Fruit fly (Drosophila melanogaster) whole organism, embryonic: ENCODE data around the gene CG33523.

Source experiments
- Antp ChIP-seq: fragments of 200-800 bp; sonication (Bioruptor generic); optimal IDR thresholded peaks from 3 replicates; lab custom pipeline; 2016; ENCODE audit warnings: missing biosample characterization, missing genetic modification characterization
- CG1024 ChIP-seq: fragments of 200-800 bp; sonication (Bioruptor generic); IDR thresholded peaks from 2 replicates; pipeline ENCODE4 v1.3.6; 2022; ENCODE audit warnings: missing biosample characterization, missing genetic modification characterization
- CG11085 ChIP-seq: fragments of 200-800 bp; sonication (Bioruptor generic); IDR thresholded peaks from 2 replicates; pipeline ENCODE4 v1.3.6; 2022; ENCODE audit warnings: missing biosample characterization, missing genetic modification characterization
- CG11247 ChIP-seq: fragments of 200-800 bp; sonication (Bioruptor generic); IDR thresholded peaks from 2 replicates; pipeline ENCODE4 v1.3.6; 2022; ENCODE audit warnings: missing biosample characterization, missing genetic modification characterization
- CG11504 ChIP-seq: fragments of 200-800 bp; sonication (Bioruptor generic); optimal IDR thresholded peaks from 3 replicates; lab custom pipeline; 2019; ENCODE audit warnings: missing biosample characterization, mild to moderate bottlenecking, missing genetic modification characterization, moderate library complexity
- CG11723 ChIP-seq: fragments of 200-800 bp; sonication (Bioruptor generic); optimal IDR thresholded peaks from 2 replicates; lab custom pipeline; 2017; ENCODE audit warnings: missing biosample characterization, mild to moderate bottlenecking, missing genetic modification characterization
- CG12219 ChIP-seq: fragments of 200-800 bp; sonication (Bioruptor generic); optimal IDR thresholded peaks from 3 replicates; lab custom pipeline; 2018; ENCODE audit warnings: missing biosample characterization, mild to moderate bottlenecking, missing genetic modification characterization
- CG12236 ChIP-seq: fragments of 200-800 bp; sonication (Bioruptor generic); optimal IDR thresholded peaks from 2 replicates; lab custom pipeline; 2016; ENCODE audit warnings: missing biosample characterization, missing genetic modification characterization
- CG12942 ChIP-seq: fragments of 200-800 bp; sonication (Bioruptor generic); optimal IDR thresholded peaks from 3 replicates; lab custom pipeline; 2016; ENCODE audit warnings: missing biosample characterization, missing genetic modification characterization
- CG13894 ChIP-seq: fragments of 200-800 bp; sonication (Bioruptor generic); optimal IDR thresholded peaks from 3 replicates; lab custom pipeline; 2018; ENCODE audit warnings: missing biosample characterization, mild to moderate bottlenecking, missing genetic modification characterization, moderate library complexity
- CG17912 ChIP-seq: fragments of 200-800 bp; sonication (Bioruptor generic); optimal IDR thresholded peaks from 2 replicates; lab custom pipeline; 2018; ENCODE audit warnings: missing biosample characterization, mild to moderate bottlenecking, missing genetic modification characterization
- CG32532 ChIP-seq: fragments of 200-800 bp; sonication (Bioruptor generic); IDR thresholded peaks from 2 replicates; pipeline ENCODE4 v1.3.6; 2022; ENCODE audit warnings: missing biosample characterization, missing genetic modification characterization
- CG32772 ChIP-seq: fragments of 200-800 bp; sonication (Bioruptor generic); IDR thresholded peaks from 2 replicates; pipeline ENCODE4 v1.3.6; 2022; ENCODE audit warnings: missing biosample characterization, missing genetic modification characterization
- CG34422 ChIP-seq: fragments of 200-800 bp; sonication (Bioruptor generic); IDR thresholded peaks from 3 replicates; pipeline ENCODE4 v1.3.6; 2022; ENCODE audit warnings: missing biosample characterization, missing genetic modification characterization
- CG4282 ChIP-seq: fragments of 200-800 bp; sonication (Bioruptor generic); optimal IDR thresholded peaks from 2 replicates; lab custom pipeline; 2016; ENCODE audit warnings: missing biosample characterization, missing genetic modification characterization
- CG4617 ChIP-seq: fragments of 200-800 bp; sonication (Bioruptor generic); optimal IDR thresholded peaks from 3 replicates; lab custom pipeline; 2016; ENCODE audit warnings: missing biosample characterization, missing genetic modification characterization, borderline replicate concordance
- CG6654 ChIP-seq: fragments of 200-800 bp; sonication (Bioruptor generic); optimal IDR thresholded peaks from 2 replicates; lab custom pipeline; 2017; ENCODE audit warnings: missing biosample characterization, mild to moderate bottlenecking, missing genetic modification characterization
- CG6689 ChIP-seq: fragments of 200-800 bp; sonication (Bioruptor generic); IDR thresholded peaks from 2 replicates; pipeline ENCODE4 v1.3.6; 2022; ENCODE audit warnings: missing biosample characterization, missing genetic modification characterization
- CG7271 ChIP-seq: fragments of 200-800 bp; sonication (Bioruptor generic); optimal IDR thresholded peaks from 2 replicates; lab custom pipeline; 2018; ENCODE audit warnings: missing biosample characterization, mild to moderate bottlenecking, missing genetic modification characterization, moderate library complexity
- CG7556 ChIP-seq: fragments of 200-800 bp; sonication (Bioruptor generic); optimal IDR thresholded peaks from 2 replicates; lab custom pipeline; 2017; ENCODE audit warnings: missing biosample characterization, mild to moderate bottlenecking, missing genetic modification characterization
- CG9797 ChIP-seq: fragments of 200-800 bp; sonication (Bioruptor generic); optimal IDR thresholded peaks from 3 replicates; lab custom pipeline; 2018; ENCODE audit warnings: missing biosample characterization, mild to moderate bottlenecking, missing genetic modification characterization
- CTCF ChIP-seq: fragments of 200-800 bp; sonication (Bioruptor generic); optimal IDR thresholded peaks from 2 replicates; lab custom pipeline; 2017; ENCODE audit warnings: missing biosample characterization, mild to moderate bottlenecking, missing genetic modification characterization, moderate library complexity
- D ChIP-seq, 2 experiments: fragments of 200-800 bp in 1 of 2; fragments of >200 bp in 1 of 2; sonication (Bioruptor generic) in 1 of 2; optimal IDR thresholded peaks; 2 replicates in 1 of 2; 3 replicates in 1 of 2; lab custom pipeline; 2017; ENCODE audit warnings: mild to moderate bottlenecking in 1 of 2, missing biosample characterization in 1 of 2, missing genetic modification characterization in 1 of 2, missing genetic modification reagents in 1 of 2
- Fer2 ChIP-seq: fragments of 200-800 bp; sonication (Bioruptor generic); optimal IDR thresholded peaks from 2 replicates; lab custom pipeline; 2018; ENCODE audit warnings: missing biosample characterization, mild to moderate bottlenecking, missing genetic modification characterization, moderate library complexity
- Hsf ChIP-seq: fragments of 200-800 bp; sonication (Bioruptor generic); optimal IDR thresholded peaks from 3 replicates; lab custom pipeline; 2016; ENCODE audit warnings: missing biosample characterization, missing genetic modification characterization
- Lhr ChIP-seq: fragments of 200-800 bp; sonication (Bioruptor generic); optimal IDR thresholded peaks from 3 replicates; lab custom pipeline; 2017; ENCODE audit warnings: mild to moderate bottlenecking, missing biosample characterization, missing genetic modification reagents, missing genetic modification characterization
- MESR4 ChIP-seq: fragments of 200-800 bp; sonication (Bioruptor generic); optimal IDR thresholded peaks from 2 replicates; lab custom pipeline; 2018; ENCODE audit warnings: missing biosample characterization, mild to moderate bottlenecking, missing genetic modification characterization, moderate library complexity
- Nf-YA ChIP-seq: fragments of 200-800 bp; sonication (Bioruptor generic); IDR thresholded peaks from 2 replicates; pipeline ENCODE4 v1.3.6; 2022; ENCODE audit warnings: missing biosample characterization, missing genetic modification characterization
- PHDP ChIP-seq: fragments of 200-800 bp; sonication (Bioruptor generic); optimal IDR thresholded peaks from 3 replicates; lab custom pipeline; 2018; ENCODE audit warnings: missing biosample characterization, mild to moderate bottlenecking, missing genetic modification characterization, moderate library complexity
- Pdp1 ChIP-seq, 2 experiments: fragments of 200-800 bp; sonication (Bioruptor generic); optimal IDR thresholded peaks; 3 replicates each; lab custom pipeline; 2016; ENCODE audit warnings: missing biosample characterization in 2 of 2, missing genetic modification characterization in 2 of 2, mild to moderate bottlenecking in 1 of 2, moderate library complexity in 1 of 2
- Trl ChIP-seq, 3 experiments: fragments of >200 bp in 2 of 3; fragments of 200-800 bp in 1 of 3; sonication (Bioruptor generic) in 1 of 3; optimal IDR thresholded peaks; 2 replicates in 1 of 3; 3 replicates in 2 of 3; lab custom pipeline; 2016 to 2017; ENCODE audit warnings: missing biosample characterization in 1 of 3, missing genetic modification characterization in 1 of 3
- aop ChIP-seq: fragments of 200-800 bp; sonication (Bioruptor generic); IDR thresholded peaks from 2 replicates; pipeline ENCODE4 v1.3.6; 2022; ENCODE audit warnings: missing biosample characterization, missing genetic modification characterization
- ash1 ChIP-seq: fragments of 200-800 bp; sonication (Bioruptor generic); optimal IDR thresholded peaks from 2 replicates; lab custom pipeline; 2018; ENCODE audit warnings: missing biosample characterization, mild to moderate bottlenecking, missing genetic modification characterization
- bigmax ChIP-seq: fragments of 200-800 bp; sonication (Bioruptor generic); optimal IDR thresholded peaks from 2 replicates; lab custom pipeline; 2018; ENCODE audit warnings: missing biosample characterization, mild to moderate bottlenecking, missing genetic modification characterization
- btn ChIP-seq: fragments of 200-800 bp; sonication (Bioruptor generic); optimal IDR thresholded peaks from 2 replicates; lab custom pipeline; 2016; ENCODE audit warnings: missing biosample characterization, missing genetic modification characterization
- cad ChIP-seq: fragments of >200 bp; optimal IDR thresholded peaks from 2 replicates; lab custom pipeline; 2017; ENCODE audit warnings: missing biosample characterization, missing genetic modification characterization
- croc ChIP-seq: fragments of 200-800 bp; sonication (Bioruptor generic); conservative IDR thresholded peaks from 3 replicates; pipeline ENCODE4 v1.3.6; 2022; ENCODE audit warnings: missing biosample characterization, missing genetic modification characterization
- dimm ChIP-seq: fragments of 200-800 bp; sonication (Bioruptor generic); IDR thresholded peaks from 2 replicates; pipeline ENCODE4 v1.3.6; 2022; ENCODE audit warnings: missing biosample characterization, missing genetic modification characterization
- fd3F ChIP-seq: fragments of 200-800 bp; sonication (Bioruptor generic); optimal IDR thresholded peaks from 2 replicates; lab custom pipeline; 2018; ENCODE audit warnings: missing biosample characterization, mild to moderate bottlenecking, missing genetic modification characterization, moderate library complexity
- ham ChIP-seq: fragments of 200-800 bp; sonication (Bioruptor generic); IDR thresholded peaks from 2 replicates; pipeline ENCODE4 v1.3.6; 2022; ENCODE audit warnings: missing biosample characterization, missing genetic modification characterization
- hkb ChIP-seq, 2 experiments: fragments of 200-800 bp in 1 of 2; fragments of >200 bp in 1 of 2; sonication (Bioruptor generic) in 1 of 2; IDR thresholded peaks in 1 of 2; optimal IDR thresholded peaks in 1 of 2; 2 replicates each; pipeline versions ENCODE4 v1.3.6 to Lab custom; 2017 to 2022; ENCODE audit warnings: missing biosample characterization in 1 of 2, missing genetic modification characterization in 1 of 2
- inv ChIP-seq: fragments of 200-800 bp; sonication (Bioruptor generic); IDR thresholded peaks from 2 replicates; pipeline ENCODE4 v1.3.6; 2022; ENCODE audit warnings: missing biosample characterization, missing genetic modification characterization; ENCODE audit not compliant: partially characterized antibody
- klu ChIP-seq: fragments of 200-800 bp; sonication (Bioruptor generic); IDR thresholded peaks from 2 replicates; pipeline ENCODE4 v1.3.6; 2022; ENCODE audit warnings: missing biosample characterization, missing genetic modification characterization
- org-1 ChIP-seq: fragments of 200-800 bp; sonication (Bioruptor generic); optimal IDR thresholded peaks from 2 replicates; lab custom pipeline; 2017; ENCODE audit warnings: missing biosample characterization, missing genetic modification characterization
- sim ChIP-seq: fragments of 200-800 bp; sonication (Bioruptor generic); IDR thresholded peaks from 2 replicates; pipeline ENCODE4 v1.3.6; 2022; ENCODE audit warnings: missing biosample characterization, missing genetic modification characterization
- stc ChIP-seq: fragments of 200-800 bp; sonication (Bioruptor generic); IDR thresholded peaks from 2 replicates; pipeline ENCODE4 v1.3.6; 2022; ENCODE audit warnings: missing biosample characterization, missing genetic modification characterization
- tll ChIP-seq, 2 experiments: fragments of 200-800 bp in 1 of 2; fragments of >200 bp in 1 of 2; sonication (Bioruptor generic) in 1 of 2; optimal IDR thresholded peaks; 2 replicates each; lab custom pipeline; 2017 to 2019; ENCODE audit warnings: missing biosample characterization in 2 of 2, missing genetic modification characterization in 2 of 2, mild to moderate bottlenecking in 1 of 2, moderate library complexity in 1 of 2
- zfh1 ChIP-seq: fragments of 200-800 bp; sonication (Bioruptor generic); IDR thresholded peaks from 3 replicates; pipeline ENCODE4 v1.3.6; 2022; ENCODE audit warnings: missing biosample characterization, missing genetic modification characterization

Gene CG33523

dm6 chr3L:5976121-5976906 is 52.7 kb downstream of the CG33523 start (continued):
- TF ChIP-seq CG1024 (GFP tag; lab: Robert Waterston, UW) = peak; percentile 94
- peak; percentile 95 for TF ChIP-seq dimm (GFP tag; lab: Robert Waterston, UW)
- TF ChIP-seq hkb (optimal IDR thresholded peaks at IDR 0.05; lab: Kevin White, UChicago) = peak; percentile 56
- TF ChIP-seq hkb (GFP tag; IDR thresholded peaks at IDR 0.05; lab: Robert Waterston, UW) = peak; percentile 98
- peak; percentile 99 for TF ChIP-seq zfh1 (GFP tag; lab: Robert Waterston, UW)
- no peak for TF ChIP-seq CG17912 (GFP tag; lab: Kevin White, UChicago)
- no peak for TF ChIP-seq ash1
- peak; percentile 68 to 99 for TF ChIP-seq Trl (optimal IDR thresholded peaks at IDR 0.05; lab: Kevin White, UChicago)
- peak; percentile 91 for TF ChIP-seq Trl (GFP tag; optimal IDR thresholded peaks at IDR 0.05; lab: Kevin White, UChicago)
- peak; percentile 38 for TF ChIP-seq Fer2
- TF ChIP-seq CG7271 (tag; lab: Kevin White, UChicago) = peak; percentile 80
- TF ChIP-seq CG4617 (GFP tag; lab: Kevin White, UChicago) = peak; percentile 85
- peak; percentile 26 for TF ChIP-seq CTCF (GFP tag; lab: Kevin White, UChicago)
- peak; percentile 98 for TF ChIP-seq CG32772 (GFP tag; lab: Robert Waterston, UW)
- peak; percentile 91 for TF ChIP-seq org-1 (GFP tag; lab: Kevin White, UChicago)
- peak; percentile 90 for TF ChIP-seq btn (GFP tag; lab: Kevin White, UChicago)
- TF ChIP-seq ham (GFP tag; lab: Robert Waterston, UW) = peak; percentile 41; the same call in 1 of the 2 replicates
- TF ChIP-seq CG9797 (GFP tag; lab: Kevin White, UChicago) = peak; percentile 58
- peak; percentile 93 for TF ChIP-seq PHDP (tag; lab: Kevin White, UChicago)
- peak; percentile 85 for TF ChIP-seq CG12219 (GFP tag; lab: Kevin White, UChicago)
- TF ChIP-seq CG6689 (GFP tag; lab: Robert Waterston, UW) = peak; percentile 97
- TF ChIP-seq fd3F = peak; percentile 76
- peak; percentile 81 for TF ChIP-seq CG11723
- TF ChIP-seq aop (GFP tag; lab: Robert Waterston, UW) = peak; percentile 87
- peak; percentile 92 for TF ChIP-seq D (optimal IDR thresholded peaks at IDR 0.05; lab: Kevin White, UChicago)
- TF ChIP-seq D (GFP tag; optimal IDR thresholded peaks at IDR 0.05; lab: Kevin White, UChicago) = peak; percentile 98
- TF ChIP-seq CG6654 = peak; percentile 78
- TF ChIP-seq Antp (GFP tag; lab: Kevin White, UChicago) = peak; percentile 89
- TF ChIP-seq Nf-YA (GFP tag; lab: Robert Waterston, UW) = peak; percentile 96
- TF ChIP-seq Lhr (GFP tag; lab: Kevin White, UChicago) = peak; percentile 87
- TF ChIP-seq inv = no peak
- TF ChIP-seq cad = no peak
- peak in 1 of 2 experiments; percentile 81 for TF ChIP-seq tll (GFP tag; optimal IDR thresholded peaks at IDR 0.05; lab: Kevin White, UChicago)
- peak; percentile 18 for TF ChIP-seq MESR4
- peak; percentile 68 for TF ChIP-seq CG11085 (GFP tag; lab: Robert Waterston, UW)
- peak; percentile 90 for TF ChIP-seq CG12942
- TF ChIP-seq CG7556 (GFP tag; lab: Kevin White, UChicago) = peak; percentile 96
- TF ChIP-seq CG11504 (tag; lab: Kevin White, UChicago) = peak; percentile 96
- TF ChIP-seq bigmax (GFP tag; lab: Kevin White, UChicago) = no peak
- peak; percentile 84 for TF ChIP-seq klu (GFP tag; lab: Robert Waterston, UW)
- TF ChIP-seq CG13894 (tag; lab: Kevin White, UChicago) = peak; percentile 65
- TF ChIP-seq croc (GFP tag; lab: Robert Waterston, UW) = peak; percentile 96
- TF ChIP-seq Hsf = peak; percentile 94
- peak; percentile 95 for TF ChIP-seq sim (GFP tag; lab: Robert Waterston, UW)
- peak; percentile 89 for TF ChIP-seq CG12236 (GFP tag; lab: Kevin White, UChicago)
- peak; percentile 97 for TF ChIP-seq CG34422 (GFP tag; lab: Robert Waterston, UW)
- TF ChIP-seq CG4282 = no peak
- TF ChIP-seq Pdp1 (GFP tag; optimal IDR thresholded peaks at IDR 0.05; lab: Kevin White, UChicago) = peak; percentile 85 to 95
- peak; percentile 86 for TF ChIP-seq CG11247 (GFP tag; lab: Robert Waterston, UW)
- TF ChIP-seq stc (GFP tag; lab: Robert Waterston, UW) = peak; percentile 97
- TF ChIP-seq CG32532 = peak; percentile 84
